Fruit fly (Drosophila melanogaster) whole organism, embryonic: ENCODE data around the gene CG9837.
A peak's percentile ranks its signal among the peaks of the same experiment; 100 is the strongest.

Experiments
- Awh ChIP-seq: fragments of 200-800 bp; sonication (Bioruptor generic); IDR thresholded peaks from 2 replicates; pipeline ENCODE4, ENCODE4 v1.3.6; 2022; ENCODE audit warnings: missing biosample characterization, missing genetic modification characterization
- B-H2 ChIP-seq: fragments of 200-800 bp; sonication (Bioruptor generic); optimal IDR thresholded peaks from 2 replicates; lab custom pipeline; 2018; ENCODE audit warnings: missing biosample characterization, mild to moderate bottlenecking, missing genetic modification characterization
- Bdp1 ChIP-seq: fragments of 200-800 bp; sonication (Bioruptor generic); optimal IDR thresholded peaks from 3 replicates; lab custom pipeline; 2016; ENCODE audit warnings: missing biosample characterization, missing genetic modification characterization
- Blimp-1 ChIP-seq: fragments of 200-800 bp; sonication (Bioruptor generic); optimal IDR thresholded peaks from 3 replicates; lab custom pipeline; 2018; ENCODE audit warnings: missing biosample characterization, missing genetic modification characterization, mild to moderate bottlenecking, moderate library complexity, missing genetic modification reagents
- CG10274 ChIP-seq: fragments of 200-800 bp; sonication (Bioruptor generic); optimal IDR thresholded peaks from 3 replicates; lab custom pipeline; 2017; ENCODE audit warnings: missing biosample characterization, mild to moderate bottlenecking, missing genetic modification characterization
- CG12659 ChIP-seq: fragments of 200-800 bp; sonication (Bioruptor generic); optimal IDR thresholded peaks from 3 replicates; lab custom pipeline; 2017; ENCODE audit warnings: mild to moderate bottlenecking, missing biosample characterization, missing genetic modification reagents, missing genetic modification characterization
- CG12744 ChIP-seq: fragments of 200-800 bp; sonication (Bioruptor generic); optimal IDR thresholded peaks from 2 replicates; lab custom pipeline; 2016; ENCODE audit warnings: missing biosample characterization, missing genetic modification characterization
- CG12769 ChIP-seq: fragments of 200-800 bp; sonication (Bioruptor generic); optimal IDR thresholded peaks from 2 replicates; lab custom pipeline; 2019; ENCODE audit warnings: missing biosample characterization, mild to moderate bottlenecking, missing genetic modification characterization, moderate library complexity
- CG13624 ChIP-seq: fragments of 200-800 bp; sonication (Bioruptor generic); optimal IDR thresholded peaks from 2 replicates; lab custom pipeline; 2016; ENCODE audit warnings: missing biosample characterization, missing genetic modification characterization
- CG14667 ChIP-seq: fragments of 200-800 bp; sonication (Bioruptor generic); IDR thresholded peaks from 2 replicates; pipeline ENCODE4 v1.3.6; 2022; ENCODE audit warnings: missing biosample characterization, missing genetic modification characterization
- CG15696 ChIP-seq: fragments of 200-800 bp; sonication (Bioruptor generic); optimal IDR thresholded peaks from 2 replicates; lab custom pipeline; 2019; ENCODE audit warnings: missing biosample characterization, mild to moderate bottlenecking, missing genetic modification characterization, moderate library complexity
- CG18599 ChIP-seq: fragments of 200-800 bp; sonication (Bioruptor generic); optimal IDR thresholded peaks from 3 replicates; lab custom pipeline; 2017; ENCODE audit warnings: missing biosample characterization, missing genetic modification characterization, mild to moderate bottlenecking, moderate library complexity, missing genetic modification reagents
- CG18619 ChIP-seq: fragments of 200-800 bp; sonication (Bioruptor generic); optimal IDR thresholded peaks from 3 replicates; lab custom pipeline; 2017; ENCODE audit warnings: missing biosample characterization, mild to moderate bottlenecking, missing genetic modification characterization
- CG30020 ChIP-seq: fragments of 200-800 bp; optimal IDR thresholded peaks from 2 replicates; lab custom pipeline; 2019; ENCODE audit warnings: missing biosample characterization, mild to moderate bottlenecking, missing genetic modification characterization, moderate library complexity
- CG31388 ChIP-seq: fragments of 200-800 bp; sonication (Bioruptor generic); optimal IDR thresholded peaks from 2 replicates; lab custom pipeline; 2016; ENCODE audit warnings: missing biosample characterization, missing genetic modification characterization
- CG4617 ChIP-seq: fragments of 200-800 bp; sonication (Bioruptor generic); optimal IDR thresholded peaks from 3 replicates; lab custom pipeline; 2016; ENCODE audit warnings: missing biosample characterization, missing genetic modification characterization, borderline replicate concordance
- CG4730 ChIP-seq: fragments of 200-800 bp; sonication (Bioruptor generic); IDR thresholded peaks from 2 replicates; pipeline ENCODE4 v1.3.6; 2022; ENCODE audit warnings: missing biosample characterization, missing genetic modification characterization
- CG6791 ChIP-seq: fragments of 200-800 bp; sonication (Bioruptor generic); IDR thresholded peaks from 3 replicates; pipeline ENCODE4 v1.3.6; 2022; ENCODE audit warnings: missing biosample characterization, missing genetic modification characterization; ENCODE audit not compliant: partially characterized antibody
- CG7987 ChIP-seq: fragments of 200-800 bp; sonication (Bioruptor generic); optimal IDR thresholded peaks from 2 replicates; lab custom pipeline; 2018; ENCODE audit warnings: missing biosample characterization, mild to moderate bottlenecking, missing genetic modification characterization, moderate library complexity
- CG8290 ChIP-seq, 3 experiments: fragments of 200-800 bp; sonication (Bioruptor generic); optimal IDR thresholded peaks; 2 replicates each; lab custom pipeline; 2016 to 2019; ENCODE audit warnings: missing biosample characterization in 3 of 3, missing genetic modification characterization in 3 of 3, mild to moderate bottlenecking in 2 of 3, moderate library complexity in 1 of 3
- CoRest ChIP-seq: fragments of 200-800 bp; sonication (Bioruptor generic); optimal IDR thresholded peaks from 3 replicates; lab custom pipeline; 2018; ENCODE audit warnings: missing biosample characterization, mild to moderate bottlenecking, missing genetic modification characterization, moderate library complexity
- CrebB ChIP-seq: fragments of 200-800 bp; sonication (Bioruptor generic); optimal IDR thresholded peaks from 3 replicates; lab custom pipeline; 2018; ENCODE audit warnings: missing biosample characterization, mild to moderate bottlenecking, missing genetic modification characterization
- Drgx ChIP-seq: fragments of 200-800 bp; sonication (Bioruptor generic); IDR thresholded peaks from 2 replicates; pipeline ENCODE4 v1.3.6; 2022; ENCODE audit warnings: missing biosample characterization, missing genetic modification characterization
- E2f2 ChIP-seq: fragments of 200-800 bp; sonication (Bioruptor generic); IDR thresholded peaks from 2 replicates; pipeline ENCODE4 v1.3.6; 2022; ENCODE audit warnings: missing biosample characterization, missing genetic modification characterization
- Elba2 ChIP-seq: fragments of 200-800 bp; sonication (Bioruptor generic); optimal IDR thresholded peaks from 3 replicates; lab custom pipeline; 2016; ENCODE audit warnings: missing biosample characterization, missing genetic modification characterization
- Gug ChIP-seq: fragments of 200-800 bp; sonication (Bioruptor generic); IDR thresholded peaks from 4 replicates; pipeline ENCODE4 v1.3.6; 2022; ENCODE audit warnings: missing biosample characterization, missing genetic modification characterization
- HmgZ ChIP-seq: fragments of 200-800 bp; sonication (Bioruptor generic); optimal IDR thresholded peaks from 2 replicates; lab custom pipeline; 2018; ENCODE audit warnings: missing biosample characterization, mild to moderate bottlenecking, missing genetic modification characterization
- Med ChIP-seq: fragments of 200-800 bp; sonication (Bioruptor generic); peaks from one replicate; lab custom pipeline; 2016; ENCODE audit warnings: missing biosample characterization, missing genetic modification characterization, mild to moderate bottlenecking, inconsistent platforms, moderate library complexity
- NfI ChIP-seq: fragments of 200-800 bp; sonication (Bioruptor generic); optimal IDR thresholded peaks from 3 replicates; lab custom pipeline; 2018; ENCODE audit warnings: missing biosample characterization, mild to moderate bottlenecking, missing genetic modification characterization, moderate library complexity
- Side ChIP-seq: fragments of 200-800 bp; sonication (Bioruptor generic); optimal IDR thresholded peaks from 2 replicates; lab custom pipeline; 2016; ENCODE audit warnings: missing biosample characterization, missing genetic modification characterization
- TFAM ChIP-seq: fragments of 200-800 bp; sonication (Bioruptor generic); optimal IDR thresholded peaks from 2 replicates; lab custom pipeline; 2017; ENCODE audit warnings: missing biosample characterization, missing genetic modification characterization, inconsistent platforms
- ara ChIP-seq: fragments of 200-800 bp; sonication (Bioruptor generic); IDR thresholded peaks from 2 replicates; pipeline ENCODE4 v1.3.6; 2022; ENCODE audit warnings: missing biosample characterization, missing genetic modification characterization
- bsh ChIP-seq, 2 experiments: fragments of 200-800 bp; sonication (Bioruptor generic); optimal IDR thresholded peaks; 2 replicates each; lab custom pipeline; 2017 to 2018; ENCODE audit warnings: mild to moderate bottlenecking in 2 of 2, missing biosample characterization in 2 of 2, missing genetic modification characterization in 2 of 2, moderate library complexity in 1 of 2
- ci ChIP-seq: fragments of 200-800 bp; sonication (Bioruptor generic); IDR thresholded peaks from 3 replicates; pipeline ENCODE4 v1.3.6; 2022; ENCODE audit warnings: missing biosample characterization, missing genetic modification characterization
- cwo ChIP-seq: fragments of 200-800 bp; sonication (Bioruptor generic); optimal IDR thresholded peaks from 3 replicates; lab custom pipeline; 2017; ENCODE audit warnings: missing biosample characterization, missing genetic modification characterization, mild to moderate bottlenecking, moderate library complexity, missing genetic modification reagents
- eyg ChIP-seq: fragments of 200-800 bp; sonication (Bioruptor generic); optimal IDR thresholded peaks from 3 replicates; lab custom pipeline; 2016; ENCODE audit warnings: missing biosample characterization, missing genetic modification characterization
- fd3F ChIP-seq: fragments of 200-800 bp; sonication (Bioruptor generic); optimal IDR thresholded peaks from 2 replicates; lab custom pipeline; 2018; ENCODE audit warnings: missing biosample characterization, mild to moderate bottlenecking, missing genetic modification characterization, moderate library complexity
- grn ChIP-seq: fragments of 200-800 bp; sonication (Bioruptor generic); optimal IDR thresholded peaks from 3 replicates; lab custom pipeline; 2017; ENCODE audit warnings: missing biosample characterization, missing genetic modification characterization
- gro ChIP-seq: fragments of 200-800 bp; sonication (Bioruptor generic); optimal IDR thresholded peaks from 2 replicates; lab custom pipeline; 2016; ENCODE audit warnings: missing biosample characterization, missing genetic modification characterization
- luna ChIP-seq: fragments of 200-800 bp; sonication (Bioruptor generic); optimal IDR thresholded peaks from 2 replicates; lab custom pipeline; 2016; ENCODE audit warnings: missing biosample characterization, missing genetic modification characterization
- mirr ChIP-seq: fragments of 200-800 bp; sonication (Bioruptor generic); optimal IDR thresholded peaks from 3 replicates; lab custom pipeline; 2018; ENCODE audit warnings: missing biosample characterization, mild to moderate bottlenecking, missing genetic modification characterization
- phol ChIP-seq: fragments of 200-800 bp; sonication (Bioruptor generic); optimal IDR thresholded peaks from 3 replicates; lab custom pipeline; 2018; ENCODE audit warnings: missing biosample characterization, mild to moderate bottlenecking, missing genetic modification characterization, moderate library complexity
- sens ChIP-seq: fragments of 200-800 bp; sonication (Bioruptor generic); peaks from one replicate; lab custom pipeline; 2016; ENCODE audit warnings: missing biosample characterization, missing genetic modification characterization
- sug ChIP-seq: fragments of 200-800 bp; optimal IDR thresholded peaks from 2 replicates; lab custom pipeline; 2019; ENCODE audit warnings: missing biosample characterization, mild to moderate bottlenecking, missing genetic modification characterization, moderate library complexity
- tgo ChIP-seq: fragments of 200-800 bp; sonication (Bioruptor generic); IDR thresholded peaks from 3 replicates; pipeline ENCODE4 v1.3.6; 2022; ENCODE audit warnings: missing biosample characterization, missing genetic modification characterization
- tup ChIP-seq: fragments of 200-800 bp; sonication (Bioruptor generic); optimal IDR thresholded peaks from 2 replicates; lab custom pipeline; 2016; ENCODE audit warnings: missing biosample characterization, mild to moderate bottlenecking, missing genetic modification characterization, moderate library complexity
- tx ChIP-seq: fragments of 200-800 bp; sonication (Bioruptor generic); optimal IDR thresholded peaks from 2 replicates; lab custom pipeline; 2016; ENCODE audit warnings: missing biosample characterization, missing genetic modification characterization
- wor ChIP-seq: fragments of 200-800 bp; sonication (Bioruptor generic); IDR thresholded peaks from 2 replicates; pipeline ENCODE4 v1.3.6; 2022; ENCODE audit warnings: missing biosample characterization, missing genetic modification characterization

Gene CG9837

DNA sequence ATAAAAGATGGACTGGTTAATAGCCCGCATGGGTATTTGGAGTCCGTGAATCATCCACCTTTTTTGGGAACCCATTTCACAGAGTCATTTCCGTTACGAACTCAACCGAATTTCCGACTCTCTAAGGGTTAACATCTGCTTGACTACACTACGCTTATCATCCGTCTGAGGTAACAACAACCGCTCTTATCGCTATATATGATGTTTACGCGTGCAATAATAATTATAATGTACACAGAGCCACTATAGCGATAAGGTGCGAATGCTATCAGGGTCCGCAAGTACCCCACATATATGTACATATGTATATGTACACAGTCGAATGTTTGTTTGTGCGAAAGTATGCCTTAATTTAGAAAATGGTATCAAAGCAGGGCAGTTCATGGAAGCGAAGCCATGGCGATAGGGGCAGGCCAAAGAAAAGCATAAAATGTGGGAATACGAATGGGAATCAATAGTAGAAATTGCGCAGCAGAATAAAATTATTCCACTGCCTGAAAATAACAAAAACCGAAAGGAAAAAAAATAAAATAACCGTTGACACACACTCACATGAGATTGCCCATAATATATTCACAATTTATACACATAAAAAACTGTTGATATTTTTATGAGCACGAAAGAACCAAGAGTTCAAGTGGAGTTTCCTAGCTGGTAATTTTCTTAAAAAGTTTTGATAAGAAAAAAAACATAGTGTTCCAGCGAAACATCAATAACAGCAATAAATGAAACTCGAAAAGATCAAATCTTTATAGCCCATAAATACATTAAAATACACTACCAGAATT lies 2.8 kb downstream of the CG9837 start (continued):
- TF ChIP-seq CG4617 (GFP tag; lab: Kevin White, UChicago) (peak; percentile 29), Drgx (GFP tag; lab: Robert Waterston, UW) (peak; percentile 76), tx (peak; percentile 44), CG12769 (tag; lab: Kevin White, UChicago) (peak; percentile 96), CG14667 (GFP tag; lab: Robert Waterston, UW) (no peak), phol (peak; percentile 29), Elba2 (no peak), CG10274 (GFP tag; lab: Kevin White, UChicago) (peak; percentile 30), Blimp-1 (GFP tag; lab: Kevin White, UChicago) (peak; percentile 82), Bdp1 (GFP tag; lab: Kevin White, UChicago) (peak; percentile 82), CG30020 (no peak), fd3F (GFP tag; lab: Kevin White, UChicago) (peak; percentile 68), Gug (GFP tag; lab: Robert Waterston, UW) (peak; percentile 18; the same call in 1 of the 4 replicates), wor (GFP tag; lab: Robert Waterston, UW) (0 out of 2 replicates have a peak, but pooled peaks have one; percentile 11), Med (GFP tag; lab: Kevin White, UChicago) (peak; percentile 94), sens (GFP tag; lab: Kevin White, UChicago) (peak; percentile 92), CG31388 (GFP tag; lab: Kevin White, UChicago) (no peak), CG13624 (GFP tag; lab: Kevin White, UChicago) (peak; percentile 97), E2f2 (peak; percentile 54; the same call in 1 of the 2 replicates), CG15696 (peak; percentile 89), CG12659 (GFP tag; lab: Kevin White, UChicago) (peak; percentile 83), CG4730 (peak; percentile 19; the same call in 1 of the 2 replicates), CoRest (tag; lab: Kevin White, UChicago) (peak; percentile 57), tgo (GFP tag; lab: Robert Waterston, UW) (peak; percentile 52; the same call in 2 of the 3 replicates), ara (GFP tag; lab: Robert Waterston, UW) (peak; percentile 87), CG6791 (GFP tag; lab: Robert Waterston, UW) (no peak), bsh (GFP tag; optimal IDR thresholded peaks at IDR 0.05; lab: Kevin White, UChicago) (peak in 1 of 2 experiments; percentile 88), CG12744 (GFP tag; lab: Kevin White, UChicago) (peak; percentile 73), HmgZ (peak; percentile 97), luna (GFP tag; lab: Kevin White, UChicago) (peak; percentile 14), Side (peak; percentile 85), Awh (GFP tag; lab: Robert Waterston, UW) (peak; percentile 94), NfI (GFP tag; lab: Kevin White, UChicago) (peak; percentile 79)
- TF ChIP-seq, all 482 proteins: peak for 380

DNA sequence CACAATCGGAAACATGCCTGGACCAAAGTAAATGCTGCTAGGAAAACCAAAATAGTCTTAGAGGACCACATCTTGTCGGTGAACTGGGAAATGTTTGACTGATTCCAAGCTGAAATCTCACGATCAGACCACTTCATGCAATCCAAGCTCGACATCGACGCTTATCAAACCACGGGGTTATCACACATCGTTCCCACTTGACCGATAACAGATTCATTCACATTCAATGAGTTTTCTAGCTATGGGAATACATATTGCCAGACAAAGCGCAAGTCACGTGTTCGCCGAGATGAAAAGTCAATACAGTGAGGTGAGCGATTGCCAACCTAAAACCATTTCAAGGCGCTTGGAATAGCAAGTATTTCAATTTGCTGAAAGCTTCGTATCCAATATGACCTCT lies 3.7 kb downstream of the CG9837 start:
- TF ChIP-seq cwo (GFP tag; lab: Kevin White, UChicago) (peak; percentile 91), TFAM (GFP tag; lab: Kevin White, UChicago) (no peak), B-H2 (peak; percentile 16), CG8290 (GFP tag; optimal IDR thresholded peaks at IDR 0.05; lab: Kevin White, UChicago) (no peak), CG8290 (tag; optimal IDR thresholded peaks at IDR 0.05; lab: Kevin White, UChicago) (peak in 1 of 2 experiments; percentile 24), CG18619 (no peak), ci (peak; percentile 44; the same call in 1 of the 3 replicates), grn (GFP tag; lab: Kevin White, UChicago) (peak; percentile 46), sug (peak; percentile 54), gro (GFP tag; lab: Kevin White, UChicago) (peak; percentile 27), CrebB (peak; percentile 7), CG7987 (GFP tag; lab: Kevin White, UChicago) (peak; percentile 49), tup (no peak), CG18599 (GFP tag; lab: Kevin White, UChicago) (peak; percentile 19), mirr (GFP tag; lab: Kevin White, UChicago) (peak; percentile 57), sens (GFP tag; lab: Kevin White, UChicago) (no peak), CG12769 (tag; lab: Kevin White, UChicago) (peak; percentile 20), eyg (GFP tag; lab: Kevin White, UChicago) (no peak)
